Worm (Caenorhabditis elegans): ENCODE results near the gene T05C12.9.

- TF ChIP-seq ama-1 (optimal IDR thresholded peaks at IDR 0.05) (no peak), hnd-1 (tag; optimal IDR thresholded peaks at IDR 0.05) (no peak)
Measured at ce11 chrII:8223945-8224344, 30.9 kb upstream of the T05C12.9 start.

All from whole organism, early embryonic.